Worm (Caenorhabditis elegans): ENCODE data around the gene vps-33.2.

vps-33.2 gene

ce11 chrII:6642651-6643167, 41.7 kb downstream of the vps-33.2 start, which contains the start of gene T19D12.6:
TSS of gene T19D12.6 (minus strand) at chrII:6643117.
- TF ChIP-seq W03F9.2 (tag; optimal IDR thresholded peaks at IDR 0.05) (no peak), him-1 (tag; optimal IDR thresholded peaks at IDR 0.05) (no peak), dao-5 (tag; optimal IDR thresholded peaks at IDR 0.05) (no peak)

DNA sequence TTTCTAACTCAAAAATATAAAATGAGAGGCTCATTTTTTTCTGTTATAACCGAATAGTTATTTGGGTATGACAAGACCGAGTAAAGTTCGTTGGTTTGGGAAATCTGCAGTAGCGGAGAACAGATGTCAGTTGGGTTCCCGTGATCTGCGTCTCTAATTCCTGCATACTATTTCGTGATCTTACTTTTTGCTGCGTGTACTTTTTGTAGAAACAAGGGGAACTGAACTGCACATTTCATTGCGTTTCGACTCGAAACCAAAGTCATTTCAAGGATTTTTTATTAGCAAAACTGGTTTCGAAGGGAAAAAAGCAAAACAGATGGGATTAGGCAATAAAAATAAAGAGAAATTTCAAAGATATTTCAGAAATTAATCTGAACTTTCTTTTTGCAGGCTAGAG, 45.9 kb downstream of the vps-33.2 start:
- TF ChIP-seq W03F9.2 (tag; optimal IDR thresholded peaks at IDR 0.05): no peak
- no peak for TF ChIP-seq dao-5 (tag; optimal IDR thresholded peaks at IDR 0.05)
- TF ChIP-seq him-1 (tag; optimal IDR thresholded peaks at IDR 0.05): no peak

ce11 chrII:6649026-6649425, 48.0 kb downstream of the vps-33.2 start, which contains the start of gene oig-8:
TSS of gene oig-8 (minus strand) at chrII:6649126.
- TF ChIP-seq dao-5 (tag; optimal IDR thresholded peaks at IDR 0.05) (no peak), W03F9.2 (tag; optimal IDR thresholded peaks at IDR 0.05) (no peak), him-1 (tag; optimal IDR thresholded peaks at IDR 0.05) (no peak)

ce11 chrII:6651719-6652118, 50.7 kb downstream of the vps-33.2 start, which contains the start of gene sra-26:
TSS of gene sra-26 (minus strand) at chrII:6651819.
- TF ChIP-seq W03F9.2 (tag; optimal IDR thresholded peaks at IDR 0.05) (no peak), him-1 (tag; optimal IDR thresholded peaks at IDR 0.05) (no peak), dao-5 (tag; optimal IDR thresholded peaks at IDR 0.05) (no peak)
